Worm (Caenorhabditis elegans): ENCODE results near the gene F41F3.8.

- TF ChIP-seq snpc-4 (tag; optimal IDR thresholded peaks at IDR 0.05) (no peak), elt-1 (tag; optimal IDR thresholded peaks at IDR 0.05) (no peak), ama-1 (optimal IDR thresholded peaks at IDR 0.05) (no peak), nhr-237 (tag; optimal IDR thresholded peaks at IDR 0.05) (no peak), alr-1 (tag; optimal IDR thresholded peaks at IDR 0.05) (no peak), zag-1 (tag; optimal IDR thresholded peaks at IDR 0.05) (no peak), nhr-12 (tag; optimal IDR thresholded peaks at IDR 0.05) (no peak), lsy-2 (tag; optimal IDR thresholded peaks at IDR 0.05) (no peak), unc-62 (GFP tag; optimal IDR thresholded peaks at IDR 0.05) (no peak), lin-11 (tag; optimal IDR thresholded peaks at IDR 0.05) (no peak), lin-13 (GFP tag; optimal IDR thresholded peaks at IDR 0.05) (no peak), ceh-16 (tag; optimal IDR thresholded peaks at IDR 0.05) (no peak), lin-39 (tag; optimal IDR thresholded peaks at IDR 0.05) (no peak), ceh-82 (tag; optimal IDR thresholded peaks at IDR 0.05) (no peak)
Observed at ce11 chrV:4606828-4607227, 41.8 kb upstream of the F41F3.8 start, which contains the start of gene txt-6.
